Worm (Caenorhabditis elegans) whole organism, late embryonic: Measurements from ENCODE around the gene lpr-4.

Source experiments
- C08G9.2 ChIP-seq: sonication (generic microtip); optimal IDR thresholded peaks from 2 replicates; lab custom pipeline; 2016; ENCODE audit warnings: mild to moderate bottlenecking, missing genetic modification characterization, moderate library complexity, missing compliant biosample characterization
- C38D4.7 ChIP-seq: fragments of 200-800 bp; sonication (Bioruptor generic); optimal IDR thresholded peaks from 2 replicates; lab custom pipeline; 2018; ENCODE audit warnings: mild to moderate bottlenecking, missing genetic modification characterization, moderate library complexity, missing compliant biosample characterization
- K02D7.2 ChIP-seq: sonication (generic microtip); optimal IDR thresholded peaks from 2 replicates; lab custom pipeline; 2017; ENCODE audit warnings: mild to moderate bottlenecking, missing genetic modification characterization, missing compliant biosample characterization
- T23F11.4 ChIP-seq: fragments of 200-800 bp; sonication (Bioruptor generic); optimal IDR thresholded peaks from 2 replicates; lab custom pipeline; 2018; ENCODE audit warnings: mild to moderate bottlenecking, missing genetic modification characterization, missing compliant biosample characterization
- Y22D7AL.16 ChIP-seq: sonication (generic microtip); optimal IDR thresholded peaks from 2 replicates; lab custom pipeline; 2016; ENCODE audit warnings: missing genetic modification characterization, missing compliant biosample characterization
- ahr-1 ChIP-seq: sonication (generic microtip); optimal IDR thresholded peaks from 2 replicates; lab custom pipeline; 2016; ENCODE audit warnings: missing genetic modification characterization, missing compliant biosample characterization
- ceh-14 ChIP-seq: sonication (generic microtip); optimal IDR thresholded peaks from 2 replicates; lab custom pipeline; 2016; ENCODE audit warnings: missing genotype, missing genetic modification characterization, missing compliant biosample characterization
- ceh-19 ChIP-seq: fragments of 200-800 bp; sonication (Bioruptor generic); optimal IDR thresholded peaks from 2 replicates; lab custom pipeline; 2018; ENCODE audit warnings: mild to moderate bottlenecking, missing genetic modification characterization, missing compliant biosample characterization
- ceh-2 ChIP-seq: sonication (generic microtip); optimal IDR thresholded peaks from 2 replicates; lab custom pipeline; 2016; ENCODE audit warnings: missing genotype, missing genetic modification characterization, missing compliant biosample characterization
- ceh-22 ChIP-seq: sonication (generic microtip); optimal IDR thresholded peaks from 2 replicates; lab custom pipeline; 2017; ENCODE audit warnings: missing biosample characterization, missing genetic modification characterization
- ceh-30 ChIP-seq: fragments of 150-350 bp; optimal IDR thresholded peaks from 2 replicates; lab custom pipeline; 2014; ENCODE audit warnings: missing biosample characterization, missing genetic modification characterization
- ceh-31 ChIP-seq: sonication (generic microtip); optimal IDR thresholded peaks from 2 replicates; lab custom pipeline; 2016; ENCODE audit warnings: missing genetic modification characterization, missing compliant biosample characterization
- ceh-34 ChIP-seq: sonication (generic microtip); optimal IDR thresholded peaks from 2 replicates; lab custom pipeline; 2016; ENCODE audit warnings: mild to moderate bottlenecking, missing genetic modification characterization, missing compliant biosample characterization
- ceh-48 ChIP-seq: sonication (generic microtip); optimal IDR thresholded peaks from 2 replicates; lab custom pipeline; 2016; ENCODE audit warnings: missing genetic modification characterization, inconsistent platforms, missing compliant biosample characterization
- ceh-6 ChIP-seq: fragments of 200-800 bp; sonication (Bioruptor generic); optimal IDR thresholded peaks from 2 replicates; lab custom pipeline; 2018; ENCODE audit warnings: mild to moderate bottlenecking, missing genetic modification characterization, missing compliant biosample characterization
- ceh-9 ChIP-seq: sonication (generic microtip); optimal IDR thresholded peaks from 2 replicates; lab custom pipeline; 2016; ENCODE audit warnings: mild to moderate bottlenecking, missing genetic modification characterization, inconsistent platforms, missing compliant biosample characterization
- che-1 ChIP-seq: sonication (generic microtip); optimal IDR thresholded peaks from 2 replicates; lab custom pipeline; 2016; ENCODE audit warnings: mild to moderate bottlenecking, missing genetic modification characterization, missing compliant biosample characterization
- dmd-4 ChIP-seq: sonication (generic microtip); optimal IDR thresholded peaks from 2 replicates; lab custom pipeline; 2016; ENCODE audit warnings: borderline replicate concordance, missing genetic modification characterization, missing compliant biosample characterization
- dve-1 ChIP-seq: sonication (generic microtip); optimal IDR thresholded peaks from 2 replicates; lab custom pipeline; 2017; ENCODE audit warnings: antibody characterized with exemption, mild to moderate bottlenecking, missing genetic modification characterization, missing compliant biosample characterization
- elt-4 ChIP-seq: sonication (generic microtip); optimal IDR thresholded peaks from 2 replicates; lab custom pipeline; 2016; ENCODE audit warnings: missing genetic modification characterization, missing compliant biosample characterization
- fax-1 ChIP-seq: sonication (generic microtip); optimal IDR thresholded peaks from 2 replicates; lab custom pipeline; 2016; ENCODE audit warnings: missing genotype, missing genetic modification characterization, missing compliant biosample characterization
- fkh-10 ChIP-seq: fragments of 150-350 bp; optimal IDR thresholded peaks from 2 replicates; lab custom pipeline; 2014; ENCODE audit warnings: missing biosample characterization, missing genetic modification reagents, missing genetic modification characterization
- fkh-6 ChIP-seq: sonication (generic microtip); optimal IDR thresholded peaks from 2 replicates; lab custom pipeline; 2016; ENCODE audit warnings: missing genetic modification characterization, missing compliant biosample characterization
- hlh-13 ChIP-seq: fragments of 200-800 bp; sonication (Bioruptor generic); optimal IDR thresholded peaks from 2 replicates; lab custom pipeline; 2018; ENCODE audit warnings: mild to moderate bottlenecking, missing genetic modification characterization, missing compliant biosample characterization
- hlh-15 ChIP-seq: sonication (generic microtip); optimal IDR thresholded peaks from 2 replicates; lab custom pipeline; 2016; ENCODE audit warnings: missing genetic modification characterization, missing compliant biosample characterization
- hlh-8 ChIP-seq: sonication (generic microtip); optimal IDR thresholded peaks from 2 replicates; lab custom pipeline; 2016; ENCODE audit warnings: missing genotype, missing genetic modification characterization, missing compliant biosample characterization
- madf-2 ChIP-seq: sonication (generic microtip); optimal IDR thresholded peaks from 2 replicates; lab custom pipeline; 2017; ENCODE audit warnings: missing genetic modification characterization, missing compliant biosample characterization
- nfya-1 ChIP-seq: sonication (generic microtip); optimal IDR thresholded peaks from 2 replicates; lab custom pipeline; 2017; ENCODE audit warnings: missing genetic modification characterization, mild to moderate bottlenecking, missing compliant biosample characterization, antibody characterized with exemption, moderate library complexity
- nhr-11 ChIP-seq: fragments of 150-350 bp; optimal IDR thresholded peaks from 2 replicates; lab custom pipeline; 2014; ENCODE audit warnings: missing biosample characterization, missing genetic modification characterization
- nhr-232 ChIP-seq: sonication (generic microtip); optimal IDR thresholded peaks from 2 replicates; lab custom pipeline; 2016; ENCODE audit warnings: missing genetic modification characterization, missing compliant biosample characterization
- pha-2 ChIP-seq: sonication (generic microtip); optimal IDR thresholded peaks from 2 replicates; lab custom pipeline; 2017; ENCODE audit warnings: mild to moderate bottlenecking, missing genetic modification characterization, missing compliant biosample characterization
- pha-4 ChIP-seq: fragments of 150-350 bp; optimal IDR thresholded peaks from 2 replicates; lab custom pipeline; 2018; ENCODE audit warnings: missing biosample characterization, missing genetic modification reagents, missing genetic modification characterization
- sdc-2 ChIP-seq: sonication (generic microtip); optimal IDR thresholded peaks from 2 replicates; lab custom pipeline; 2016; ENCODE audit warnings: missing genotype, missing genetic modification characterization, missing compliant biosample characterization
- sox-4 ChIP-seq: sonication (generic microtip); optimal IDR thresholded peaks from 2 replicates; lab custom pipeline; 2017; ENCODE audit warnings: mild to moderate bottlenecking, missing genetic modification characterization, inconsistent platforms, missing compliant biosample characterization
- syd-9 ChIP-seq: sonication (generic microtip); optimal IDR thresholded peaks from 2 replicates; lab custom pipeline; 2016; ENCODE audit warnings: mild to moderate bottlenecking, missing genetic modification characterization, moderate library complexity, missing compliant biosample characterization
- tbx-2 ChIP-seq: sonication (generic microtip); optimal IDR thresholded peaks from 2 replicates; lab custom pipeline; 2016; ENCODE audit warnings: missing genetic modification characterization, missing compliant biosample characterization
- tbx-7 ChIP-seq: sonication (generic microtip); optimal IDR thresholded peaks from 2 replicates; lab custom pipeline; 2016; ENCODE audit warnings: missing genotype, missing genetic modification characterization, missing compliant biosample characterization
- ttx-3 ChIP-seq: sonication (generic microtip); optimal IDR thresholded peaks from 2 replicates; lab custom pipeline; 2016; ENCODE audit warnings: missing genetic modification reagents, missing genetic modification characterization, missing compliant biosample characterization
- unc-3 ChIP-seq, 2 experiments: fragments of 200-800 bp in 1 of 2; sonication (Bioruptor generic) in 1 of 2; sonication (generic microtip) in 1 of 2; conservative IDR thresholded peaks in 1 of 2; optimal IDR thresholded peaks in 1 of 2; 2 replicates each; pipeline versions ENCODE4 v1.3.6 to Lab custom; 2016 to 2022; ENCODE audit warnings: missing compliant biosample characterization in 2 of 2, missing genetic modification characterization in 2 of 2, missing genetic modification reagents in 1 of 2
- unc-42 ChIP-seq: sonication (generic microtip); optimal IDR thresholded peaks from 2 replicates; lab custom pipeline; 2016; ENCODE audit warnings: missing genotype, missing genetic modification characterization, missing compliant biosample characterization
- unc-55 ChIP-seq: sonication (generic microtip); optimal IDR thresholded peaks from 2 replicates; lab custom pipeline; 2017; ENCODE audit warnings: missing biosample characterization, missing genetic modification reagents, missing genetic modification characterization
- zip-5 ChIP-seq: sonication (generic microtip); optimal IDR thresholded peaks from 2 replicates; lab custom pipeline; 2016; ENCODE audit warnings: missing genetic modification characterization, missing compliant biosample characterization
- ztf-16 ChIP-seq: sonication (generic microtip); optimal IDR thresholded peaks from 2 replicates; lab custom pipeline; 2017; ENCODE audit warnings: missing genetic modification characterization, missing compliant biosample characterization

Gene lpr-4

ce11 chrX:11061904-11062303, 3.0 kb upstream of the lpr-4 start, which contains the start of gene lpr-5:
Gene lpr-5 (plus strand): TSS chrX:11062123.
- TF ChIP-seq unc-3 (GFP tag; conservative IDR thresholded peaks at IDR 0.05; lab: Robert Waterston, UW) (no peak), unc-3 (tag; optimal IDR thresholded peaks at IDR 0.05; lab: Kevin White, UChicago) (no peak), hlh-8 (no peak), zip-5 (tag; lab: Kevin White, UChicago) (no peak), unc-55 (GFP tag; lab: Kevin White, UChicago) (no peak), ceh-2 (tag; lab: Kevin White, UChicago) (no peak), ceh-6 (no peak), nhr-232 (tag; lab: Kevin White, UChicago) (no peak), tbx-2 (tag; lab: Kevin White, UChicago) (no peak), ceh-30 (tag; lab: Kevin White, UChicago) (no peak), ceh-19 (GFP tag; lab: Kevin White, UChicago) (no peak), tbx-7 (no peak), pha-2 (tag; lab: Kevin White, UChicago) (no peak), Y22D7AL.16 (no peak), unc-42 (tag; lab: Kevin White, UChicago) (no peak), K02D7.2 (tag; lab: Kevin White, UChicago) (no peak), ztf-16 (tag; lab: Kevin White, UChicago) (no peak), sox-4 (tag; lab: Kevin White, UChicago) (no peak), dmd-4 (no peak)

- no peak for TF ChIP-seq T23F11.4 (GFP tag; lab: Kevin White, UChicago)
- TF ChIP-seq Y22D7AL.16: no peak
- no peak for TF ChIP-seq tbx-7
- no peak for TF ChIP-seq ceh-34 (tag; lab: Kevin White, UChicago)
- no peak for TF ChIP-seq ceh-6
- no peak for TF ChIP-seq unc-3 (GFP tag; conservative IDR thresholded peaks at IDR 0.05; lab: Robert Waterston, UW)
- no peak for TF ChIP-seq unc-3 (tag; optimal IDR thresholded peaks at IDR 0.05; lab: Kevin White, UChicago)
- no peak for TF ChIP-seq ceh-22 (tag; lab: Kevin White, UChicago)
- no peak for TF ChIP-seq sox-4 (tag; lab: Kevin White, UChicago)
Measured at ce11 chrX:11067256-11067655, 2.3 kb downstream of the lpr-4 start.

- TF ChIP-seq ceh-14 (tag; lab: Kevin White, UChicago) (peak; percentile 3), hlh-13 (GFP tag; lab: Kevin White, UChicago) (no peak), madf-2 (no peak), dve-1 (tag; lab: Kevin White, UChicago) (no peak), ceh-31 (peak; percentile 10), nfya-1 (tag; lab: Kevin White, UChicago) (no peak), ceh-48 (peak; percentile 65), unc-42 (tag; lab: Kevin White, UChicago) (peak; percentile 43), che-1 (tag; lab: Kevin White, UChicago) (no peak), ttx-3 (tag; lab: Kevin White, UChicago) (no peak), pha-4 (no peak), sox-4 (tag; lab: Kevin White, UChicago) (no peak)
Measured at ce11 chrX:11068334-11068733, 3.4 kb downstream of the lpr-4 start, which contains the start of gene apt-9. Gene apt-9 (plus strand): TSS chrX:11068527.

- TF ChIP-seq fkh-10 (GFP tag; lab: Kevin White, UChicago): no peak
- TF ChIP-seq tbx-7: no peak
- no peak for TF ChIP-seq hlh-15 (tag; lab: Kevin White, UChicago)
- no peak for TF ChIP-seq fax-1 (tag; lab: Kevin White, UChicago)
- no peak for TF ChIP-seq elt-4
- TF ChIP-seq ahr-1: no peak
- no peak for TF ChIP-seq fkh-6 (tag; lab: Kevin White, UChicago)
- TF ChIP-seq C38D4.7: no peak
- TF ChIP-seq ceh-48: no peak
- no peak for TF ChIP-seq nhr-11 (tag; lab: Kevin White, UChicago)
- no peak for TF ChIP-seq madf-2
- TF ChIP-seq ceh-9 (tag; lab: Kevin White, UChicago): no peak
- no peak for TF ChIP-seq C08G9.2 (tag; lab: Kevin White, UChicago)
- no peak for TF ChIP-seq ceh-34 (tag; lab: Kevin White, UChicago)
- TF ChIP-seq sdc-2 (tag; lab: Kevin White, UChicago): no peak
- no peak for TF ChIP-seq syd-9 (tag; lab: Kevin White, UChicago)
- no peak for TF ChIP-seq dve-1 (tag; lab: Kevin White, UChicago)
- no peak for TF ChIP-seq hlh-8
Measured at ce11 chrX:11072701-11073100, 7.8 kb downstream of the lpr-4 start.
